Worm (Caenorhabditis elegans): ENCODE results near the gene ZC506.1.

ZC506.1 gene

DNA sequence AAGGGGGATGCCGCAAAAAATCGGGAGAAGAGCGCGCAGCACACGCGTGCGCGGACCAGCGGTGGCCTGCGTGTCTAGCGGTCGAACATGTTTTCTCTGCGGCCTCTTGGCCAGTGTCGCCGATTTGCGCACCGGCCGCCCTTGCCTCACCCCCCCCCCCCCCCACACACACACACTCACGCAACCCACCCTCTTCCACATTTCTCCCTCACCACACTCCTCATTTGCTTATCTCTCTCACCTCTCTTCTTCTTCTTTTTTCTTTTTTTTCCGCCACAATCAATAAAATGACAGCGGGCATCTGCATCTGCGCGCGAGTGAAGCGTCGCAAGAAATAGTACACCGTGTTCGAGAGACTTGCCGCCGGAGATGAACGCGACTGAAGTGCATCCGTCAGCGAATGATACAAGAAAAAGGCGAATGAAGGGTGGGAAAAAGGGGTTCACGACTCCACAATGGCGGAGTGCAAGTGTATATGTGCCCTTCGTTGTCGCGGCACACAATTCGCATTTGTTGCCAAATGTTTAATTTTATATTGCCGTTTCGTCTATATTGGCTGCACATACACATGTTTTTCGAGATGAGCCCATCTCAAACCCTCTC lies 40.9 kb downstream of the ZC506.1 start (continued):
- TF ChIP-seq tag-97 (GFP tag; IDR thresholded peaks at IDR 0.05) (no peak), egl-43 (GFP tag; IDR thresholded peaks at IDR 0.05) (peak; percentile 83), arid-1 (GFP tag; conservative IDR thresholded peaks at IDR 0.05) (peak; percentile 57), hlh-30 (tag; optimal IDR thresholded peaks at IDR 0.05; ENCODE audit: insufficient read depth) (peak; percentile 77), zfp-3 (GFP tag; conservative IDR thresholded peaks at IDR 0.05) (0 out of 2 replicates have a peak, but pooled peaks have one; percentile 35), Y105C5A.15 (GFP tag; IDR thresholded peaks at IDR 0.05) (no peak), hlh-11 (tag; optimal IDR thresholded peaks at IDR 0.05) (peak; percentile 96), nhr-48 (tag; optimal IDR thresholded peaks at IDR 0.05) (peak; percentile 32), hif-1 (tag; optimal IDR thresholded peaks at IDR 0.05) (peak in 1 of 2 experiments; percentile 75), nhr-237 (tag; optimal IDR thresholded peaks at IDR 0.05) (no peak), nhr-77 (tag; optimal IDR thresholded peaks at IDR 0.05) (peak; percentile 50), lir-3 (tag; optimal IDR thresholded peaks at IDR 0.05) (no peak), pha-4 (GFP tag; IDR thresholded peaks at IDR 0.05) (peak; percentile 72; the same call in 1 of the 2 replicates), pha-4 (tag; optimal IDR thresholded peaks at IDR 0.05) (no peak), attf-4 (tag; optimal IDR thresholded peaks at IDR 0.05) (no peak), rbr-2 (tag; optimal IDR thresholded peaks at IDR 0.05) (peak; percentile 63), daf-19 (GFP tag; conservative IDR thresholded peaks at IDR 0.05) (no peak)

DNA sequence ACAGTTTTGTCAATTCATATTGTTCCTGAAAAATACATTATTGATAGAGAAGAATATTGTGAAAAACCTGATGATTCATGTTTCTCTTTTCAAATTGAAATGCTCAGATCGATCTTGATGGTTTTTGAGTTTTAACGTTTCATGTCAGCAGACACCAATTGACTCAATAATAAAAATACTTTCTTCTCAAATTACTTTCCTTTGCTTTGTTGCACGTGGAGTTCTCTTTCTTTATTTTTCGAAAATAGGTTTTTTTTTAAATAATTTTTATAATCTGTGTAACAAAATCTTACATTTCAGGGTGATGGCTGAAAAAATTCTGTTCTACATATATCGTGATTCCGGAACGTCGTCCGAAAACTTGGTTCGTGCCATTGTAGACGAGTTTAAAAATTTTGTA lies 41.9 kb downstream of the ZC506.1 start, which contains the start of gene F19C6.2:
Gene F19C6.2 (plus strand): TSS at position 301 of the 400 bp plus-strand sequence.
- TF ChIP-seq aha-1 (tag) (peak; percentile 77), dve-1 (tag; optimal IDR thresholded peaks at IDR 0.05; ENCODE audit: insufficient read depth) (peak; percentile 26), zfp-3 (GFP tag; conservative IDR thresholded peaks at IDR 0.05) (no peak)

DNA sequence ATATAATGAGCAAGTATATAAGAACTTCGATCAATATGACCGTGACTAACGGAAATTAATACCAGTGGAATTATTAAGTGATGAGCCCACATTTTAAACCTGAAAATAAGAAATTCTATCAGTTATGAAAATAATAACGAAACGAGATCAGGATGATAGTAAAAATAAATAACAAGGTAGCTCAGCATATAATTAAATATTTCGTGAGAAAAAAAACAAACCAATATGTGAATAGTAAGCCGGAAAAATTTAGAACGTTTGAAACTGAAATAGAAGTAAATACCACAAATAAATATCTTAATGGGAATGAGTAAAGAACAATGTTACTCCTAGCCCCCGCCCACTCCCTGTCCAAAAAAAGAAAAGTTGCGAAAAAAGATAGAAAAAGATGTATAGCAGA lies 49.9 kb downstream of the ZC506.1 start, which contains the start of gene F19C6.3:
Gene F19C6.3 (minus strand): TSS at position 101 of the 400 bp plus-strand sequence.
- TF ChIP-seq F37D6.2 (tag; optimal IDR thresholded peaks at IDR 0.05) (no peak), attf-4 (tag; optimal IDR thresholded peaks at IDR 0.05) (no peak), snpc-1.2 (GFP tag; IDR thresholded peaks at IDR 0.05) (no peak), ZK546.5 (tag; optimal IDR thresholded peaks at IDR 0.05) (no peak), daf-8 (GFP tag; IDR thresholded peaks at IDR 0.05) (no peak), nhr-11 (tag; optimal IDR thresholded peaks at IDR 0.05) (no peak)

ce11 chrX:10009985-10010384 lies 51.2 kb downstream of the ZC506.1 start:
- TF ChIP-seq hmg-1.1 (GFP tag; IDR thresholded peaks at IDR 0.05), result no peak
- peak; percentile 34; the same call in 1 of the 2 replicates for TF ChIP-seq ctbp-1 (GFP tag; IDR thresholded peaks at IDR 0.05)
- peak; percentile 9 for TF ChIP-seq ces-1 (GFP tag; optimal IDR thresholded peaks at IDR 0.05)
- TF ChIP-seq dmd-8 (GFP tag; IDR thresholded peaks at IDR 0.05), result no peak
- TF ChIP-seq nhr-102 (tag; optimal IDR thresholded peaks at IDR 0.05), result no peak
- TF ChIP-seq aly-2 (tag; optimal IDR thresholded peaks at IDR 0.05), result no peak
- peak; percentile 56 for TF ChIP-seq fkh-10 (GFP tag; optimal IDR thresholded peaks at IDR 0.05)
